Worm (Caenorhabditis elegans) whole organism, L4 larva: Measurements from ENCODE around the gene F08F1.9.
A peak's percentile ranks its signal among the peaks of the same experiment; 100 is the strongest.

Experiments used
- F10B5.3 ChIP-seq: sonication (generic microtip); optimal IDR thresholded peaks from 2 replicates; lab custom pipeline; 2016; ENCODE audit warnings: mild to moderate bottlenecking, missing genetic modification characterization, missing compliant biosample characterization
- F26F4.8 ChIP-seq: fragments of 200-800 bp; sonication (Bioruptor generic); conservative IDR thresholded peaks from 2 replicates; pipeline ENCODE4 v1.3.6; 2022; ENCODE audit warnings: missing genetic modification characterization, missing compliant biosample characterization
- F44E2.7 ChIP-seq: fragments of 200-800 bp; sonication (Bioruptor generic); IDR thresholded peaks from 2 replicates; pipeline ENCODE4 v2.1.2; 2022; ENCODE audit warnings: missing genetic modification characterization, missing compliant biosample characterization
- T20F7.1 ChIP-seq: fragments of 200-800 bp; sonication (Bioruptor generic); optimal IDR thresholded peaks from 2 replicates; lab custom pipeline; 2018; ENCODE audit warnings: mild to moderate bottlenecking, missing genetic modification characterization, missing compliant biosample characterization
- T26A8.4 ChIP-seq: fragments of 200-800 bp; sonication (Bioruptor generic); IDR thresholded peaks from 2 replicates; pipeline ENCODE4 v1.3.6; 2022; ENCODE audit warnings: missing genetic modification characterization, missing compliant biosample characterization
- Y75B8A.6 ChIP-seq: fragments of 200-800 bp; sonication (Bioruptor generic); IDR thresholded peaks from 2 replicates; pipeline ENCODE4 v1.3.6; 2022; ENCODE audit warnings: missing genetic modification reagents, missing genetic modification characterization, missing compliant biosample characterization
- ZK337.2 ChIP-seq: fragments of 200-800 bp; sonication (Bioruptor generic); IDR thresholded peaks from 2 replicates; pipeline ENCODE4 v1.3.6; 2022; ENCODE audit warnings: missing genetic modification reagents, missing genetic modification characterization, missing compliant biosample characterization
- ZK546.5 ChIP-seq, 2 experiments: sonication (generic microtip); optimal IDR thresholded peaks; 2 replicates each; lab custom pipeline; 2017; ENCODE audit warnings: missing biosample characterization in 2 of 2, missing genetic modification characterization in 2 of 2
- aha-1 ChIP-seq: fragments of 150-350 bp; peaks from one replicate; lab custom pipeline; 2014; ENCODE audit warnings: missing biosample characterization, missing genetic modification characterization
- aly-2 ChIP-seq: sonication (generic microtip); optimal IDR thresholded peaks from 2 replicates; lab custom pipeline; 2018; ENCODE audit warnings: missing biosample characterization, missing genetic modification characterization
- ama-1 ChIP-seq: fragments of 150-350 bp; optimal IDR thresholded peaks from 2 replicates; lab custom pipeline; 2014; ENCODE audit warnings: inconsistent platforms, mixed read lengths
- arid-1 ChIP-seq: fragments of 200-800 bp; sonication (Bioruptor generic); conservative IDR thresholded peaks from 2 replicates; pipeline ENCODE4 v1.3.6; 2022; ENCODE audit warnings: missing genetic modification reagents, missing genetic modification characterization, missing compliant biosample characterization
- ceh-20 ChIP-seq: fragments of 200-800 bp; sonication (Bioruptor generic); IDR thresholded peaks from 2 replicates; pipeline ENCODE4 v1.3.6; 2022; ENCODE audit warnings: missing genetic modification reagents, missing genetic modification characterization, missing compliant biosample characterization
- ceh-28 ChIP-seq: fragments of 150-350 bp; optimal IDR thresholded peaks from 2 replicates; lab custom pipeline; 2014; ENCODE audit warnings: missing biosample characterization, missing genetic modification reagents, missing genetic modification characterization
- ceh-32 ChIP-seq: sonication (generic microtip); optimal IDR thresholded peaks from 2 replicates; lab custom pipeline; 2016; ENCODE audit warnings: mild to moderate bottlenecking, missing genetic modification characterization, missing compliant biosample characterization; ENCODE audit not compliant: poor library complexity
- ceh-62 ChIP-seq: sonication (generic microtip); optimal IDR thresholded peaks from 2 replicates; lab custom pipeline; 2017; ENCODE audit warnings: missing biosample characterization, missing genetic modification characterization
- ceh-82 ChIP-seq: sonication (generic microtip); optimal IDR thresholded peaks from 2 replicates; lab custom pipeline; 2017; ENCODE audit warnings: missing biosample characterization, missing genetic modification characterization
- daf-16 ChIP-seq, 3 experiments: sonication (generic microtip); optimal IDR thresholded peaks; 2 replicates each; lab custom pipeline; 2016 to 2017; ENCODE audit warnings: missing genetic modification characterization in 3 of 3, missing genetic modification reagents in 3 of 3, mild to moderate bottlenecking in 2 of 3, missing compliant biosample characterization in 2 of 3, missing biosample characterization in 1 of 3, moderate library complexity in 1 of 3
- daf-19 ChIP-seq: fragments of 200-800 bp; sonication (Bioruptor generic); conservative IDR thresholded peaks from 2 replicates; pipeline ENCODE4 v1.3.6; 2022; ENCODE audit warnings: missing genetic modification characterization, missing compliant biosample characterization
- daf-8 ChIP-seq: fragments of 200-800 bp; sonication (Bioruptor generic); IDR thresholded peaks from 2 replicates; pipeline ENCODE4 v1.3.6; 2022; ENCODE audit warnings: missing genetic modification characterization, missing compliant biosample characterization
- dmd-6 ChIP-seq: fragments of 200-800 bp; sonication (Bioruptor generic); IDR thresholded peaks from 2 replicates; pipeline ENCODE4 v1.3.6; 2022; ENCODE audit warnings: missing genetic modification reagents, missing genetic modification characterization, missing compliant biosample characterization
- dmd-8 ChIP-seq: fragments of 200-800 bp; sonication (Bioruptor generic); IDR thresholded peaks from 2 replicates; pipeline ENCODE4 v1.3.6; 2022; ENCODE audit warnings: missing genetic modification characterization, missing compliant biosample characterization
- dmd-9 ChIP-seq: fragments of 200-800 bp; sonication (Bioruptor generic); IDR thresholded peaks from 2 replicates; pipeline ENCODE4 v1.3.6; 2022; ENCODE audit warnings: missing genetic modification reagents, missing genetic modification characterization, missing compliant biosample characterization
- duxl-1 ChIP-seq: sonication (generic microtip); optimal IDR thresholded peaks from 2 replicates; lab custom pipeline; 2016; ENCODE audit warnings: mild to moderate bottlenecking, missing genetic modification characterization, moderate library complexity, missing compliant biosample characterization; ENCODE audit not compliant: poor library complexity
- egl-43 ChIP-seq: fragments of 200-800 bp; sonication (Bioruptor generic); IDR thresholded peaks from 2 replicates; pipeline ENCODE4 v1.3.6; 2022; ENCODE audit warnings: missing genetic modification reagents, missing genetic modification characterization, missing compliant biosample characterization
- hlh-30 ChIP-seq: sonication (generic microtip); optimal IDR thresholded peaks from 2 replicates; lab custom pipeline; 2017; ENCODE audit warnings: antibody characterized with exemption, mild to moderate bottlenecking, missing genetic modification characterization, missing compliant biosample characterization; ENCODE audit not compliant: insufficient read depth
- lim-7 ChIP-seq: fragments of 200-800 bp; sonication (Bioruptor generic); IDR thresholded peaks from 2 replicates; pipeline ENCODE4 v1.3.6; 2022; ENCODE audit warnings: missing genetic modification characterization, missing compliant biosample characterization
- lin-13 ChIP-seq: fragments of 150-350 bp; optimal IDR thresholded peaks from 2 replicates; lab custom pipeline; 2014; ENCODE audit warnings: missing biosample characterization, missing genetic modification reagents, missing genetic modification characterization
- lin-39 ChIP-seq: fragments of 150-350 bp; optimal IDR thresholded peaks from 2 replicates; lab custom pipeline; 2014; ENCODE audit warnings: missing biosample characterization, missing genetic modification reagents, missing genetic modification characterization
- mep-1 ChIP-seq: fragments of 150-350 bp; sonication (generic microtip); optimal IDR thresholded peaks from 3 replicates; lab custom pipeline; 2014; ENCODE audit warnings: missing biosample characterization, missing genetic modification characterization
- nhr-41 ChIP-seq: fragments of 200-800 bp; sonication (Bioruptor generic); IDR thresholded peaks from 2 replicates; pipeline ENCODE4 v1.3.6; 2022; ENCODE audit warnings: missing genetic modification reagents, missing genetic modification characterization, missing compliant biosample characterization
- nhr-48 ChIP-seq: sonication (generic microtip); optimal IDR thresholded peaks from 2 replicates; lab custom pipeline; 2016; ENCODE audit warnings: mild to moderate bottlenecking, missing genetic modification characterization, missing compliant biosample characterization
- nhr-6 ChIP-seq: fragments of 150-350 bp; optimal IDR thresholded peaks from 2 replicates; lab custom pipeline; 2014; ENCODE audit warnings: missing biosample characterization, missing genetic modification characterization
- nhr-77 ChIP-seq: fragments of 150-350 bp; optimal IDR thresholded peaks from 2 replicates; lab custom pipeline; 2014; ENCODE audit warnings: missing biosample characterization, missing genetic modification characterization
- pha-4 ChIP-seq, 2 experiments: fragments of 150-350 bp in 1 of 2; fragments of 200-800 bp in 1 of 2; sonication (Bioruptor generic) in 1 of 2; IDR thresholded peaks in 1 of 2; optimal IDR thresholded peaks in 1 of 2; 2 replicates each; pipeline versions ENCODE4 v1.3.6 to Lab custom; 2014 to 2022; ENCODE audit warnings: missing genetic modification characterization in 2 of 2, missing genetic modification reagents in 2 of 2, missing biosample characterization in 1 of 2, missing compliant biosample characterization in 1 of 2
- php-3 ChIP-seq: fragments of 200-800 bp; sonication (Bioruptor generic); IDR thresholded peaks from 2 replicates; pipeline ENCODE4 v1.3.6; 2022; ENCODE audit warnings: missing genetic modification reagents, missing genetic modification characterization, missing compliant biosample characterization
- pqm-1 ChIP-seq: sonication (generic microtip); optimal IDR thresholded peaks from 2 replicates; lab custom pipeline; 2017; ENCODE audit warnings: missing biosample characterization, missing genetic modification characterization
- rbr-2 ChIP-seq: sonication (generic microtip); optimal IDR thresholded peaks from 2 replicates; lab custom pipeline; 2016; ENCODE audit warnings: missing genotype, missing genetic modification characterization, missing compliant biosample characterization
- saeg-2 ChIP-seq: fragments of 200-800 bp; sonication (Bioruptor generic); IDR thresholded peaks from 2 replicates; pipeline ENCODE4 v1.3.6; 2022; ENCODE audit warnings: missing genetic modification reagents, missing genetic modification characterization, missing compliant biosample characterization
- skn-1 ChIP-seq: fragments of 150-350 bp; optimal IDR thresholded peaks from 2 replicates; lab custom pipeline; 2014; ENCODE audit warnings: missing biosample characterization, missing genetic modification characterization
- snpc-1.2 ChIP-seq: fragments of 200-800 bp; sonication (Bioruptor generic); IDR thresholded peaks from 2 replicates; pipeline ENCODE4 v1.3.6; 2022; ENCODE audit warnings: missing genetic modification reagents, missing genetic modification characterization, missing compliant biosample characterization
- snpc-4 ChIP-seq: fragments of 150-350 bp; optimal IDR thresholded peaks from 2 replicates; lab custom pipeline; 2014; ENCODE audit warnings: missing biosample characterization, missing genetic modification characterization
- spr-1 ChIP-seq: sonication (generic microtip); optimal IDR thresholded peaks from 2 replicates; lab custom pipeline; 2016; ENCODE audit warnings: mild to moderate bottlenecking, missing genetic modification characterization, missing compliant biosample characterization
- tag-97 ChIP-seq: fragments of 200-800 bp; sonication (Bioruptor generic); IDR thresholded peaks from 2 replicates; pipeline ENCODE4 v1.3.6; 2022; ENCODE audit warnings: missing genetic modification characterization, missing compliant biosample characterization
- unc-62 ChIP-seq, 3 experiments: fragments of 150-350 bp in 1 of 3; sonication (generic microtip); optimal IDR thresholded peaks in 2 of 3; peaks in 1 of 3; 1 replicate in 1 of 3; 2 replicates in 2 of 3; lab custom pipeline; 2014 to 2017; ENCODE audit warnings: missing biosample characterization in 3 of 3, missing genetic modification characterization in 3 of 3, missing genetic modification reagents in 3 of 3, missing genotype in 1 of 3
- zfp-2 ChIP-seq: sonication (generic microtip); optimal IDR thresholded peaks from 2 replicates; lab custom pipeline; 2016; ENCODE audit warnings: mild to moderate bottlenecking, missing genetic modification characterization, missing compliant biosample characterization
- zip-2 ChIP-seq: fragments of 150-350 bp; optimal IDR thresholded peaks from 2 replicates; lab custom pipeline; 2014; ENCODE audit warnings: missing biosample characterization, missing genetic modification characterization

The F08F1.9 gene

DNA sequence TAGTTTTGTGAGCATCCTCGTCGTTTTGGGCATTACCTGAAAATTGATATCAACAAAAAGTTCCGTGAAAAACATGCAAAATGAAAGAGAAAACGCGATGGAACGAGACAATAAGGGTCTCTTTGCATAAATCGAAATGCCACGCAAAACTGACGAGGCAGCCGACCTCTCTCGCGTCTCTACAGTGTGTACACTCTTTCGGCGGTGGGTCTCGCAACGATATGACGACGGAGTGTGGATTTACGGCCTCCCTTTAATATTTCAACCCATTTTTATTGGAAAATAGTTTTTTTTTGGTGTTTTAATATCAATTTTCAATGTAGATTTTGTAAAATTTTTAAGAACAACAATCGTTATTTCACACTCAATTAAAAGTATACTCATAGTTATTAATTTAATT lies 11.4 kb upstream of the F08F1.9 start, which contains the start of gene tag-123 (continued):
- no peak for TF ChIP-seq F44E2.7 (GFP tag; lab: Robert Waterston, UW)
- TF ChIP-seq ceh-20 (GFP tag; lab: Robert Waterston, UW), result no peak
- TF ChIP-seq snpc-4 (tag; lab: Kevin White, UChicago), result no peak
- peak; percentile 98 for TF ChIP-seq aha-1 (tag; lab: Kevin White, UChicago)
- no peak for TF ChIP-seq skn-1 (tag; lab: Kevin White, UChicago)
- TF ChIP-seq pqm-1 (tag; lab: Kevin White, UChicago), result no peak
- TF ChIP-seq ama-1 (lab: Kevin White, UChicago), result no peak
- TF ChIP-seq F10B5.3, result peak; percentile 37
- no peak for TF ChIP-seq ceh-28 (tag; lab: Kevin White, UChicago)
- TF ChIP-seq daf-8 (GFP tag; lab: Robert Waterston, UW), result no peak
- TF ChIP-seq zip-2 (tag; lab: Kevin White, UChicago), result no peak
- TF ChIP-seq arid-1 (GFP tag; lab: Robert Waterston, UW), result 0 out of 2 replicates have a peak, but pooled peaks have one; percentile 15
- no peak for TF ChIP-seq duxl-1 (tag; lab: Kevin White, UChicago)
- TF ChIP-seq spr-1 (tag; lab: Kevin White, UChicago), result no peak
- no peak for TF ChIP-seq nhr-48
- no peak for TF ChIP-seq dmd-9
- no peak for TF ChIP-seq lin-39 (tag; lab: Kevin White, UChicago)
- TF ChIP-seq lim-7, result no peak

- TF ChIP-seq dmd-6 (peak; percentile 81), zfp-2 (no peak), spr-1 (tag; lab: Kevin White, UChicago) (no peak)
These were observed 10.9 kb upstream of the F08F1.9 start for ce11 chrX:8421594-8421993.

- TF ChIP-seq pqm-1 (tag; lab: Kevin White, UChicago) (no peak), snpc-1.2 (GFP tag; lab: Robert Waterston, UW) (peak; percentile 76), spr-1 (tag; lab: Kevin White, UChicago) (no peak), daf-19 (GFP tag; lab: Robert Waterston, UW) (no peak), ceh-62 (no peak), nhr-6 (tag; lab: Kevin White, UChicago) (peak; percentile 18), lin-13 (GFP tag; lab: Kevin White, UChicago) (peak; percentile 7), ceh-32 (tag; lab: Kevin White, UChicago) (no peak), ZK546.5 (tag; optimal IDR thresholded peaks at IDR 0.05; lab: Kevin White, UChicago) (no peak), pha-4 (GFP tag; IDR thresholded peaks at IDR 0.05; lab: Robert Waterston, UW) (peak; percentile 63), pha-4 (tag; optimal IDR thresholded peaks at IDR 0.05; lab: Kevin White, UChicago) (no peak), hlh-30 (tag; lab: Kevin White, UChicago) (no peak), ZK337.2 (GFP tag; lab: Robert Waterston, UW) (no peak), lim-7 (peak; percentile 68), T26A8.4 (GFP tag; lab: Robert Waterston, UW) (no peak), ceh-28 (tag; lab: Kevin White, UChicago) (no peak), mep-1 (tag; lab: Kevin White, UChicago) (peak; percentile 19), tag-97 (GFP tag; lab: Robert Waterston, UW) (no peak), unc-62 (GFP tag; optimal IDR thresholded peaks at IDR 0.05 in 1 of 2; lab: Kevin White, UChicago) (peak in 1 of 2 experiments; percentile 77), unc-62 (tag; optimal IDR thresholded peaks at IDR 0.05; lab: Kevin White, UChicago) (no peak), F26F4.8 (GFP tag; lab: Robert Waterston, UW) (peak; percentile 62; the same call in 1 of the 2 replicates), Y75B8A.6 (no peak), saeg-2 (GFP tag; lab: Robert Waterston, UW) (no peak), aly-2 (tag; lab: Kevin White, UChicago) (no peak), nhr-41 (GFP tag; lab: Robert Waterston, UW) (no peak), php-3 (GFP tag; lab: Robert Waterston, UW) (no peak), dmd-8 (GFP tag; lab: Robert Waterston, UW) (no peak), egl-43 (GFP tag; lab: Robert Waterston, UW) (peak; percentile 77), dmd-9 (no peak), T20F7.1 (peak; percentile 3), ceh-82 (tag; lab: Kevin White, UChicago) (no peak), duxl-1 (tag; lab: Kevin White, UChicago) (no peak), snpc-4 (tag; lab: Kevin White, UChicago) (no peak), rbr-2 (tag; lab: Kevin White, UChicago) (no peak), nhr-77 (no peak), daf-16 (GFP tag; optimal IDR thresholded peaks at IDR 0.05; lab: Kevin White, UChicago) (no peak), daf-16 (tag; optimal IDR thresholded peaks at IDR 0.05; lab: Kevin White, UChicago) (peak; percentile 37)
These were observed 8.6 kb upstream of the F08F1.9 start for ce11 chrX:8419252-8419651.
